Fruit fly (Drosophila melanogaster) whole organism, pupa: ENCODE data around the gene endos.

ENCODE experiments used
- CG10348 ChIP-seq: fragments of 200-800 bp; sonication (Bioruptor generic); IDR thresholded peaks from 2 replicates; pipeline ENCODE4 v1.3.6; 2022; ENCODE audit warnings: missing biosample characterization, missing genetic modification characterization
- CG12605 ChIP-seq: fragments of 200-800 bp; sonication (Bioruptor generic); IDR thresholded peaks from 2 replicates; pipeline ENCODE4 v1.3.6; 2022; ENCODE audit warnings: missing biosample characterization, missing genetic modification characterization
- CG13204 ChIP-seq: fragments of 200-800 bp; sonication (Bioruptor generic); optimal IDR thresholded peaks from 2 replicates; lab custom pipeline; 2018; ENCODE audit warnings: missing biosample characterization, mild to moderate bottlenecking, missing genetic modification characterization, moderate library complexity
- CG14655 ChIP-seq: fragments of 200-800 bp; sonication (Bioruptor generic); optimal IDR thresholded peaks from 3 replicates; lab custom pipeline; 2017; ENCODE audit warnings: mild to moderate bottlenecking, missing biosample characterization, missing genetic modification reagents, missing genetic modification characterization
- CG15710 ChIP-seq: fragments of 200-800 bp; sonication (Bioruptor generic); optimal IDR thresholded peaks from 2 replicates; lab custom pipeline; 2018; ENCODE audit warnings: missing biosample characterization, mild to moderate bottlenecking, missing genetic modification characterization, moderate library complexity
- CG17806 ChIP-seq: fragments of 200-800 bp; sonication (Bioruptor generic); optimal IDR thresholded peaks from 2 replicates; lab custom pipeline; 2018; ENCODE audit warnings: missing biosample characterization, mild to moderate bottlenecking, missing genetic modification characterization, moderate library complexity
- CG32121 ChIP-seq: fragments of 200-800 bp; sonication (Bioruptor generic); IDR thresholded peaks from 2 replicates; pipeline ENCODE4 v1.3.6; 2022; ENCODE audit warnings: missing biosample characterization, missing genetic modification characterization
- CG34367 ChIP-seq: fragments of 200-800 bp; sonication (Bioruptor generic); optimal IDR thresholded peaks from 2 replicates; lab custom pipeline; 2018; ENCODE audit warnings: missing biosample characterization, mild to moderate bottlenecking, missing genetic modification characterization
- CG4496 ChIP-seq: fragments of 200-800 bp; sonication (Bioruptor generic); IDR thresholded peaks from 3 replicates; pipeline ENCODE4 v1.3.6; 2022; ENCODE audit warnings: missing biosample characterization, missing genetic modification characterization
- CG8159 ChIP-seq: fragments of 200-800 bp; sonication (Bioruptor generic); optimal IDR thresholded peaks from 3 replicates; lab custom pipeline; 2018; ENCODE audit warnings: missing biosample characterization, mild to moderate bottlenecking, missing genetic modification characterization, moderate library complexity
- CG8301 ChIP-seq: fragments of 200-800 bp; sonication (Bioruptor generic); optimal IDR thresholded peaks from 2 replicates; lab custom pipeline; 2018; ENCODE audit warnings: missing biosample characterization, mild to moderate bottlenecking, missing genetic modification characterization
- CG9948 ChIP-seq: fragments of 200-800 bp; sonication (Bioruptor generic); optimal IDR thresholded peaks from 2 replicates; lab custom pipeline; 2018; ENCODE audit warnings: missing biosample characterization, mild to moderate bottlenecking, missing genetic modification characterization, moderate library complexity
- D1 ChIP-seq: fragments of 200-800 bp; sonication (Bioruptor generic); optimal IDR thresholded peaks from 2 replicates; lab custom pipeline; 2018; ENCODE audit warnings: missing biosample characterization, mild to moderate bottlenecking, missing genetic modification characterization, moderate library complexity
- EcR ChIP-seq: fragments of 200-800 bp; sonication (Bioruptor generic); optimal IDR thresholded peaks from 3 replicates; lab custom pipeline; 2019; ENCODE audit warnings: missing biosample characterization, missing genetic modification characterization, mild to moderate bottlenecking, moderate library complexity, missing genetic modification reagents
- Ets98B ChIP-seq: fragments of 200-800 bp; sonication (Bioruptor generic); IDR thresholded peaks from 2 replicates; pipeline ENCODE4 v1.3.6; 2022; ENCODE audit warnings: missing biosample characterization, missing genetic modification characterization
- Pif1A ChIP-seq: fragments of 200-800 bp; sonication (Bioruptor generic); optimal IDR thresholded peaks from 3 replicates; lab custom pipeline; 2016; ENCODE audit warnings: missing biosample characterization, missing genetic modification characterization
- Pif1B ChIP-seq: fragments of 200-800 bp; sonication (Bioruptor generic); optimal IDR thresholded peaks from 3 replicates; lab custom pipeline; 2016; ENCODE audit warnings: missing biosample characterization, missing genetic modification characterization
- Snoo ChIP-seq: fragments of 200-800 bp; sonication (Bioruptor generic); optimal IDR thresholded peaks from 3 replicates; lab custom pipeline; 2017; ENCODE audit warnings: missing biosample characterization, mild to moderate bottlenecking, missing genetic modification characterization, inconsistent platforms
- fd96Ca ChIP-seq: fragments of 200-800 bp; sonication (Bioruptor generic); IDR thresholded peaks from 3 replicates; pipeline ENCODE4 v1.3.6; 2022; ENCODE audit warnings: missing biosample characterization, missing genetic modification characterization
- gl ChIP-seq: fragments of 200-800 bp; sonication (Bioruptor generic); optimal IDR thresholded peaks from 2 replicates; lab custom pipeline; 2018; ENCODE audit warnings: missing biosample characterization, mild to moderate bottlenecking, missing genetic modification characterization
- rn ChIP-seq: fragments of 200-800 bp; sonication (Bioruptor generic); IDR thresholded peaks from 2 replicates; pipeline ENCODE4 v1.3.6; 2022; ENCODE audit warnings: missing biosample characterization, missing genetic modification characterization

endos gene

DNA sequence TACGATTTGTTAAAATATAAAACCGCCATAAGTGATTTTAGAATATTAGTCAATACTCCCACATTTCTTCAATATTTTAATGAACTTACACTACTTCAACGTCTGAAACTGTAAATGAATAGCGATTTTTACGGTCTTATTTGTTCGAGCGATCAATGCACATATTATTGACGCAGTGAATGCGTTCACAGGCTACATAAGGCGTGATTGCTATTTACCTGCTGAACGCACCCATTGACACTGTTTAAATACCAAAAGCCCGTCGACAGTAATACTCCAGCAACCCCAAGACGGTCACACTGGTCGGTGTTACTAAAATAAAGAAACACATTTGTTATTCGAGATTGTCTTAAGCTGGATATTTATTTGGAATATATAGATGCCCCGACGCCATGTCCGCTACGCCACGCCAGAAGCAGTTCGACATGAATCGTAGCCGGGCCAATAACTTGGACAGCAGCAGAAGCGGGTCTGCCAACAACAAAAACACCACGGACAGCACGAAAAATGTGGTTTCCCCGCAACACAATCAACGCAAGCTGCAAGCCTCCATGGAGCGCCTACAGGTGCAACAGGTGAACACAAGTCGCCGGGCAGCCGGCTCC is 19.5 kb upstream of the endos start, which contains the start of gene CG6833:
Gene CG6833, plus strand, starts transcription at position 263 of the 605 bp plus-strand sequence.
- TF ChIP-seq CG34367 (no peak), CG15710 (tag; lab: Kevin White, UChicago) (peak; percentile 42), Snoo (tag; lab: Kevin White, UChicago) (peak; percentile 35), CG12605 (peak; percentile 57; the same call in 1 of the 2 replicates), CG9948 (tag; lab: Kevin White, UChicago) (peak; percentile 61), Ets98B (GFP tag; lab: Robert Waterston, UW) (peak; percentile 69), D1 (tag; lab: Kevin White, UChicago) (no peak), CG14655 (GFP tag; lab: Kevin White, UChicago) (peak; percentile 54), CG8159 (peak; percentile 60), CG17806 (tag; lab: Kevin White, UChicago) (peak; percentile 60), fd96Ca (peak; percentile 81), Pif1B (no peak), CG8301 (tag; lab: Kevin White, UChicago) (peak; percentile 44), Pif1A (GFP tag; lab: Kevin White, UChicago) (no peak), CG4496 (GFP tag; lab: Robert Waterston, UW) (peak; percentile 63; the same call in 2 of the 3 replicates), rn (GFP tag; lab: Robert Waterston, UW) (peak; percentile 69), CG32121 (peak; percentile 56; the same call in 1 of the 2 replicates), CG13204 (GFP tag; lab: Kevin White, UChicago) (no peak), CG10348 (no peak), EcR (no peak), gl (peak; percentile 10)

DNA sequence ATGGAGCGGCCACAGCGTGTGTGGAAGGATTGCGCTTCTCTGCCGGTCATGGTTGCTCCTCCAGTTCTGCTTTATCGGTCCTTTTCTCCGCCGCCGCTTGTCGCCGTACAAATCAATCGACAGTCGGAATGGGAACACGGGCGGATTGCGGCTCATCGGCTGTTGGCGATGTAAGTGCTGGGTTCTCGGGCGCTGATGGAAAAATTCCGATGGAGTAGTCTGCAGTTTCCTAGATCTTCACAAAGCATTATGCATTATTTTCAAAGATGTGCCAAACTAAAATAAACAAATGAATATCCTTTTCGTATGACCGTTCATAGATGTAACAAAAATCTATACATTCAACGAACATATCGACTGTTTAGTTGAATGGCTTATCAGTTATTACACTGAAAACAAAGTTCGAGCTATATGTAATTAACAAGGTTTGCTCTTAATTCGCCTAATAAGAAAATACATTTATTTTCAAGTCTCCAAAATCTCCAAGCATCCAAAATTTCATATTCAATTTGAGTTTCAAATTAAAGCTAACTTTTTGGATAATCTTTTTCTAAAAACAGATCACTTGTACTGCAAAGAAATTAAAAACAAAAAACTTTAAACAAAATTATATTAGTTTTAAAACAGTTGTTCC is 18.2 kb upstream of the endos start, which contains the start of gene Neurl4:
Gene Neurl4, minus strand, starts transcription at position 273 of the 634 bp plus-strand sequence.
- TF ChIP-seq CG15710 (tag; lab: Kevin White, UChicago) (peak; percentile 81), CG9948 (tag; lab: Kevin White, UChicago) (peak; percentile 84), Snoo (tag; lab: Kevin White, UChicago) (peak; percentile 75), CG10348 (no peak), EcR (no peak), fd96Ca (no peak), rn (GFP tag; lab: Robert Waterston, UW) (no peak), Ets98B (GFP tag; lab: Robert Waterston, UW) (peak; percentile 65), CG32121 (peak; percentile 82), gl (peak; percentile 68), CG4496 (GFP tag; lab: Robert Waterston, UW) (peak; percentile 62; the same call in 2 of the 3 replicates), CG34367 (peak; percentile 81), CG8159 (no peak), CG12605 (peak; percentile 80), Pif1A (GFP tag; lab: Kevin White, UChicago) (no peak), CG17806 (tag; lab: Kevin White, UChicago) (peak; percentile 89)

DNA sequence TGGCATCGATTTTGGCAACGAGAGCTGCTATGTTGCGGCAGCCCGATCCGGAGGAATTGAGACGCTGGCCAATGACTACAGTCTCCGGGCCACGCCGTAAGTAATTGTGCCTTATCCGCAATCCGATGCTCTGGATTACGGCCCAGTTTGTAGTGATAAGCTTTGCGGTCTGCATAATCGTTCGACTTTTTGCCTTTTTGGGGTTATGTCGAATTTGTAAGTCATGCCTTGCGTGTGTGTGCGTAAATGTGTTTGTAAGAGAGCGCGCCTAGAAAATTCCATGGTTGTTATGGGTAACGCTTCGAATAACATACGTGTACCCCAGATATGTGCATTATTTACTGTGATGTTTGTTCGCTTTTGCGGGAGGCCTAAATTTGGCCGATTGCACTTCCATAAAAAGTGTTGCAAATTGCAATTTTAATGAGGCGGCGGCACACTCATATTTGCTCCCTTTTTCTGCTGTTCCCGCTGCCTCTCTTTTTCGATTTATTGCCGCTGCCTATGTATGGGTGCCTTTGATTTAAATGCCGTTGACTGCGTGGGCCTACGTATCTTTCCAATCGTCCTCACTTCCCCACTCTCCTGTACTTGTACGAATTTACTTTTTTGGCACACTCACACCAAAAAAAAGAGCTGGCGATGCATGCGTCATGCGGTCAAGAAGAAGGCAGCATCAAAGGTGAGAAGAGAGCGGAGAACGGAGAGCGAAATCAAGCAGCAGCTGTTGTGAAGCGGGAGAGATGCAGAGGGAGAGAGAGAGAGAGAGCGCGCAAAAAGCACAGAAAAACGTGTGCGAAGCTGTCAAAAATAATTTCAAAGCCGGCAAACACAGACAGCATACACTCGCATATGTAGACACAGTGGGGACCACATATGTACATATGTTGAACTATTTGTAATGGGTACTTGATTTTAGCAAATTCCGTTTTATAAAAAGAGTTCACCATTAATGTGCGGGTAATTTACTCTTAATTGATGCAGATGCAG is 6.4 kb upstream of the endos start:
- TF ChIP-seq Pif1A (GFP tag; lab: Kevin White, UChicago) (no peak), fd96Ca (0 out of 3 replicates have a peak, but pooled peaks have one; percentile 29), CG12605 (peak; percentile 50), EcR (peak; percentile 67), CG13204 (GFP tag; lab: Kevin White, UChicago) (no peak), Pif1B (no peak), rn (GFP tag; lab: Robert Waterston, UW) (no peak), CG34367 (no peak), CG32121 (no peak; the same call in 1 of the 2 replicates), CG8301 (tag; lab: Kevin White, UChicago) (no peak), CG4496 (GFP tag; lab: Robert Waterston, UW) (peak; percentile 30; the same call in 1 of the 3 replicates), CG8159 (no peak), Snoo (tag; lab: Kevin White, UChicago) (peak; percentile 5), CG17806 (tag; lab: Kevin White, UChicago) (no peak), CG10348 (no peak), Ets98B (GFP tag; lab: Robert Waterston, UW) (peak; percentile 64), CG14655 (GFP tag; lab: Kevin White, UChicago) (no peak), gl (no peak), CG15710 (tag; lab: Kevin White, UChicago) (no peak), CG9948 (tag; lab: Kevin White, UChicago) (no peak), D1 (tag; lab: Kevin White, UChicago) (no peak)

DNA sequence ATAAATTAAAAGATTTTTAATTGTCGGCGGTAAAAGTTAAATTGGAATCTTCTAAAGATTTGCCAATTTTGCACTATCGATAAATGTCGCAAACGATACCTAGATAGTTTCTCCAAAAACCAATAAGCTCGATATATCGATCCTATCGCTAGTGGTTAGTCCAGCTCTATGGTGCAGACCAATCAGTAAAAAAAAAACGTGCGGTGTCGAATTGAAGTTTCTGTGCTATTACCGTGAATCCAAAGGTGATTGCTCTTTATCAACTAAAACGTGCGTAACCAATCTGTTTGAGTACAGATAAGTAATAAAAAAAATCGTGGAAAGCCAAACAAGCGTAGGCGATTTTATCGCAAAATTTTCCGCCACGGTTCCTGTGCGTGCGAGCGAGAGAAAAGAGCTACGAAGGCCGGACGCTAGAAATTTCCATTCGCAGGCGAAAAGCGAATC is 5.4 kb upstream of the endos start, which contains the start of gene Hsp110:
Gene Hsp110, plus strand, starts transcription at position 153 of the 447 bp plus-strand sequence.
- TF ChIP-seq EcR (peak; percentile 77), CG34367 (no peak), CG13204 (GFP tag; lab: Kevin White, UChicago) (no peak), Pif1A (GFP tag; lab: Kevin White, UChicago) (no peak), Ets98B (GFP tag; lab: Robert Waterston, UW) (peak; percentile 37; the same call in 1 of the 2 replicates), CG8159 (peak; percentile 12), CG9948 (tag; lab: Kevin White, UChicago) (no peak), CG17806 (tag; lab: Kevin White, UChicago) (no peak), CG12605 (no peak), CG15710 (tag; lab: Kevin White, UChicago) (no peak), D1 (tag; lab: Kevin White, UChicago) (no peak), gl (no peak), rn (GFP tag; lab: Robert Waterston, UW) (no peak), CG8301 (tag; lab: Kevin White, UChicago) (peak; percentile 16), fd96Ca (0 out of 3 replicates have a peak, but pooled peaks have one; percentile 24), CG14655 (GFP tag; lab: Kevin White, UChicago) (no peak), CG4496 (GFP tag; lab: Robert Waterston, UW) (no peak), CG10348 (no peak), Pif1B (no peak), CG32121 (no peak), Snoo (tag; lab: Kevin White, UChicago) (peak; percentile 14)
- TF ChIP-seq, all 21 proteins: peak for 6
